Worm (Caenorhabditis elegans) whole organism, early embryonic: ENCODE data around the gene phat-4.

ENCODE experiments used
- B0310.2 ChIP-seq: sonication (generic microtip); optimal IDR thresholded peaks from 2 replicates; lab custom pipeline; 2016; ENCODE audit warnings: mild to moderate bottlenecking, missing genetic modification characterization, missing compliant biosample characterization
- F13C5.2 ChIP-seq: sonication (generic microtip); optimal IDR thresholded peaks from 2 replicates; lab custom pipeline; 2017; ENCODE audit warnings: mild to moderate bottlenecking, missing genetic modification characterization, inconsistent platforms, missing compliant biosample characterization
- aly-1 ChIP-seq: sonication (generic microtip); optimal IDR thresholded peaks from 2 replicates; lab custom pipeline; 2016; ENCODE audit warnings: missing genetic modification characterization, missing compliant biosample characterization
- ama-1 ChIP-seq: fragments of 150-350 bp; optimal IDR thresholded peaks from 2 replicates; lab custom pipeline; 2014
- ceh-13 ChIP-seq: fragments of 200-800 bp; sonication (Bioruptor generic); optimal IDR thresholded peaks from 2 replicates; lab custom pipeline; 2018; ENCODE audit warnings: mild to moderate bottlenecking, missing genetic modification characterization, missing compliant biosample characterization
- ceh-36 ChIP-seq: sonication (generic microtip); optimal IDR thresholded peaks from 2 replicates; lab custom pipeline; 2016; ENCODE audit warnings: missing genetic modification characterization, inconsistent platforms, missing compliant biosample characterization
- ets-7 ChIP-seq: sonication (generic microtip); optimal IDR thresholded peaks from 2 replicates; lab custom pipeline; 2016; ENCODE audit warnings: missing genotype, missing genetic modification characterization, missing compliant biosample characterization
- flt-1 ChIP-seq: fragments of 200-800 bp; sonication (Bioruptor generic); IDR thresholded peaks from 2 replicates; pipeline ENCODE4 v1.3.6; 2022; ENCODE audit warnings: missing genetic modification characterization, missing compliant biosample characterization
- hmbx-1 ChIP-seq: sonication (generic microtip); optimal IDR thresholded peaks from 2 replicates; lab custom pipeline; 2016; ENCODE audit warnings: mild to moderate bottlenecking, missing genetic modification characterization, missing compliant biosample characterization
- hmg-4 ChIP-seq: fragments of 200-800 bp; sonication (Bioruptor generic); optimal IDR thresholded peaks from 2 replicates; lab custom pipeline; 2018; ENCODE audit warnings: mild to moderate bottlenecking, missing genetic modification characterization, missing compliant biosample characterization
- hnd-1 ChIP-seq: sonication (generic microtip); optimal IDR thresholded peaks from 2 replicates; lab custom pipeline; 2016; ENCODE audit warnings: missing genetic modification characterization, missing compliant biosample characterization
- pes-1 ChIP-seq: fragments of 200-800 bp; sonication (Bioruptor generic); IDR thresholded peaks from 2 replicates; pipeline ENCODE4 v1.3.6; 2022; ENCODE audit warnings: missing genetic modification reagents, missing genetic modification characterization, missing compliant biosample characterization
- scrt-1 ChIP-seq: fragments of 200-800 bp; sonication (Bioruptor generic); IDR thresholded peaks from 2 replicates; pipeline ENCODE4 v1.3.6; 2022; ENCODE audit warnings: missing genetic modification characterization, missing compliant biosample characterization
- sea-1 ChIP-seq: fragments of 200-800 bp; sonication (Bioruptor generic); conservative IDR thresholded peaks from 2 replicates; pipeline ENCODE4 v1.3.6; 2022; ENCODE audit warnings: missing genetic modification characterization, missing compliant biosample characterization
- tbx-11 ChIP-seq: fragments of 200-800 bp; sonication (Bioruptor generic); IDR thresholded peaks from 2 replicates; pipeline ENCODE4 v1.3.6; 2022; ENCODE audit warnings: missing genetic modification characterization, missing compliant biosample characterization
- tbx-37 ChIP-seq: fragments of 200-800 bp; sonication (Bioruptor generic); conservative IDR thresholded peaks from 2 replicates; pipeline ENCODE4 v1.3.6; 2022; ENCODE audit warnings: missing genetic modification reagents, missing genetic modification characterization, missing compliant biosample characterization
- tra-4 ChIP-seq: sonication (generic microtip); optimal IDR thresholded peaks from 2 replicates; lab custom pipeline; 2017; ENCODE audit warnings: missing genetic modification characterization, missing compliant biosample characterization

The phat-4 gene

ce11 chrV:4112516-4112915 lies 17.2 kb upstream of the phat-4 start, which contains the start of gene srw-134:
Gene srw-134, minus strand, starts transcription at chrV:4112616.
- no peak for TF ChIP-seq ceh-13 (GFP tag; lab: Kevin White, UChicago)
- no peak for TF ChIP-seq scrt-1
- TF ChIP-seq tra-4, result no peak
- TF ChIP-seq tbx-11 (GFP tag; lab: Robert Waterston, UW), result no peak
- no peak for TF ChIP-seq hmbx-1 (tag; lab: Kevin White, UChicago)
- no peak for TF ChIP-seq flt-1
- no peak for TF ChIP-seq hnd-1 (tag; lab: Kevin White, UChicago)
- no peak for TF ChIP-seq ama-1 (lab: Kevin White, UChicago)
- TF ChIP-seq sea-1 (GFP tag; lab: Robert Waterston, UW), result no peak
- no peak for TF ChIP-seq aly-1 (tag; lab: Kevin White, UChicago)
- TF ChIP-seq ets-7, result no peak
- no peak for TF ChIP-seq pes-1 (GFP tag; lab: Robert Waterston, UW)
- TF ChIP-seq F13C5.2 (tag; lab: Kevin White, UChicago), result no peak
- no peak for TF ChIP-seq tbx-37 (GFP tag; lab: Robert Waterston, UW)

ce11 chrV:4114627-4115026 lies 15.1 kb upstream of the phat-4 start, which contains the start of gene srw-133:
Gene srw-133, minus strand, starts transcription at chrV:4114727.
- TF ChIP-seq ceh-36 (tag; lab: Kevin White, UChicago) (no peak), B0310.2 (no peak), tra-4 (no peak), hmg-4 (GFP tag; lab: Kevin White, UChicago) (no peak), tbx-11 (GFP tag; lab: Robert Waterston, UW) (no peak), ets-7 (no peak), pes-1 (GFP tag; lab: Robert Waterston, UW) (no peak), flt-1 (no peak), ama-1 (lab: Kevin White, UChicago) (no peak), aly-1 (tag; lab: Kevin White, UChicago) (no peak), hnd-1 (tag; lab: Kevin White, UChicago) (no peak)

ce11 chrV:4116071-4116470 lies 13.6 kb upstream of the phat-4 start, which contains the start of gene T05B4.8:
Gene T05B4.8, minus strand, starts transcription at chrV:4116171.
- no peak for TF ChIP-seq ceh-36 (tag; lab: Kevin White, UChicago)
- no peak for TF ChIP-seq tra-4
- TF ChIP-seq ceh-13 (GFP tag; lab: Kevin White, UChicago), result no peak
- TF ChIP-seq aly-1 (tag; lab: Kevin White, UChicago), result no peak
- TF ChIP-seq ets-7, result no peak
- no peak for TF ChIP-seq tbx-37 (GFP tag; lab: Robert Waterston, UW)
- TF ChIP-seq B0310.2, result no peak
- no peak for TF ChIP-seq F13C5.2 (tag; lab: Kevin White, UChicago)
- no peak for TF ChIP-seq sea-1 (GFP tag; lab: Robert Waterston, UW)
- TF ChIP-seq hmbx-1 (tag; lab: Kevin White, UChicago), result no peak
- no peak for TF ChIP-seq hmg-4 (GFP tag; lab: Kevin White, UChicago)
- TF ChIP-seq tbx-11 (GFP tag; lab: Robert Waterston, UW), result no peak
- TF ChIP-seq scrt-1, result no peak
- TF ChIP-seq hnd-1 (tag; lab: Kevin White, UChicago), result no peak
- no peak for TF ChIP-seq flt-1
- TF ChIP-seq ama-1 (lab: Kevin White, UChicago), result no peak
- TF ChIP-seq pes-1 (GFP tag; lab: Robert Waterston, UW), result no peak

- TF ChIP-seq ceh-36 (tag; lab: Kevin White, UChicago) (no peak), aly-1 (tag; lab: Kevin White, UChicago) (no peak), sea-1 (GFP tag; lab: Robert Waterston, UW) (no peak), scrt-1 (no peak), B0310.2 (no peak), hnd-1 (tag; lab: Kevin White, UChicago) (no peak), ama-1 (lab: Kevin White, UChicago) (no peak), ceh-13 (GFP tag; lab: Kevin White, UChicago) (no peak), hmbx-1 (tag; lab: Kevin White, UChicago) (no peak)
These were observed 11.4 kb upstream of the phat-4 start, which contains the start of gene T05B4.9 for ce11 chrV:4118332-4118731. Gene T05B4.9, minus strand, starts transcription at chrV:4118432.

ce11 chrV:4120629-4121028 lies 9.1 kb upstream of the phat-4 start, which contains the start of gene T05B4.10:
Gene T05B4.10, minus strand, starts transcription at chrV:4120729.
- TF ChIP-seq ceh-13 (GFP tag; lab: Kevin White, UChicago) (no peak), tbx-11 (GFP tag; lab: Robert Waterston, UW) (no peak), hnd-1 (tag; lab: Kevin White, UChicago) (no peak), tbx-37 (GFP tag; lab: Robert Waterston, UW) (no peak), ceh-36 (tag; lab: Kevin White, UChicago) (no peak), flt-1 (no peak), ets-7 (no peak), aly-1 (tag; lab: Kevin White, UChicago) (no peak), B0310.2 (no peak), F13C5.2 (tag; lab: Kevin White, UChicago) (no peak)

- TF ChIP-seq ama-1 (lab: Kevin White, UChicago) (no peak), hnd-1 (tag; lab: Kevin White, UChicago) (no peak), tbx-37 (GFP tag; lab: Robert Waterston, UW) (no peak), pes-1 (GFP tag; lab: Robert Waterston, UW) (no peak), hmbx-1 (tag; lab: Kevin White, UChicago) (no peak), ceh-36 (tag; lab: Kevin White, UChicago) (no peak), tbx-11 (GFP tag; lab: Robert Waterston, UW) (no peak), sea-1 (GFP tag; lab: Robert Waterston, UW) (no peak), B0310.2 (no peak), hmg-4 (GFP tag; lab: Kevin White, UChicago) (no peak), flt-1 (no peak), tra-4 (no peak), ets-7 (no peak)
These were observed 7.3 kb upstream of the phat-4 start, which contains the start of gene phat-5 for ce11 chrV:4122415-4122814. Gene phat-5, minus strand, starts transcription at chrV:4122515.

ce11 chrV:4125552-4126084 lies 4.1 kb upstream of the phat-4 start, which contains the start of gene T05B4.12:
Gene T05B4.12, minus strand, starts transcription at chrV:4126034.
- TF ChIP-seq hnd-1 (tag; lab: Kevin White, UChicago), result no peak
- no peak for TF ChIP-seq ceh-13 (GFP tag; lab: Kevin White, UChicago)
- no peak for TF ChIP-seq ets-7
- TF ChIP-seq ceh-36 (tag; lab: Kevin White, UChicago), result no peak
- no peak for TF ChIP-seq tra-4
- TF ChIP-seq aly-1 (tag; lab: Kevin White, UChicago), result no peak
- no peak for TF ChIP-seq flt-1
